Worm (Caenorhabditis elegans) whole organism, L3 larva: ENCODE measurements around the gene K09H11.11.
A peak's percentile ranks its signal among the peaks of the same experiment; 100 is the strongest.

ENCODE experiments used
- ZK546.5 ChIP-seq: sonication (generic microtip); optimal IDR thresholded peaks from 2 replicates; lab custom pipeline; 2017; ENCODE audit warnings: missing biosample characterization, missing genetic modification characterization
- ama-1 ChIP-seq: fragments of 150-350 bp; optimal IDR thresholded peaks from 2 replicates; lab custom pipeline; 2018
- ceh-16 ChIP-seq: sonication (generic microtip); optimal IDR thresholded peaks from 2 replicates; lab custom pipeline; 2017; ENCODE audit warnings: missing biosample characterization, missing genetic modification characterization
- ceh-28 ChIP-seq: fragments of 150-350 bp; optimal IDR thresholded peaks from 2 replicates; lab custom pipeline; 2014; ENCODE audit warnings: missing biosample characterization, missing genetic modification reagents, missing genetic modification characterization
- ceh-82 ChIP-seq: fragments of 150-350 bp; optimal IDR thresholded peaks from 2 replicates; lab custom pipeline; 2014; ENCODE audit warnings: missing biosample characterization, missing genetic modification characterization
- egl-27 ChIP-seq: sonication (generic microtip); optimal IDR thresholded peaks from 4 replicates; lab custom pipeline; 2017; ENCODE audit warnings: missing biosample characterization, missing genetic modification reagents, missing genetic modification characterization
- egl-5 ChIP-seq: fragments of 150-350 bp; optimal IDR thresholded peaks from 2 replicates; lab custom pipeline; 2017; ENCODE audit warnings: missing biosample characterization, missing genetic modification reagents, missing genetic modification characterization, inconsistent platforms
- elt-1 ChIP-seq: fragments of 150-350 bp; optimal IDR thresholded peaks from 2 replicates; lab custom pipeline; 2014; ENCODE audit warnings: missing biosample characterization, missing genetic modification characterization
- elt-2 ChIP-seq: sonication (generic microtip); optimal IDR thresholded peaks from 2 replicates; lab custom pipeline; 2016; ENCODE audit warnings: missing genetic modification reagents, mild to moderate bottlenecking, missing genetic modification characterization, missing compliant biosample characterization
- elt-3 ChIP-seq, 3 experiments: fragments of 150-350 bp in 1 of 3; sonication (generic microtip) in 2 of 3; optimal IDR thresholded peaks; 2 replicates in 2 of 3; 4 replicates in 1 of 3; lab custom pipeline; 2014 to 2017; ENCODE audit warnings: missing biosample characterization in 3 of 3, missing genetic modification characterization in 3 of 3
- fkh-10 ChIP-seq: sonication (generic microtip); optimal IDR thresholded peaks from 2 replicates; lab custom pipeline; 2017; ENCODE audit warnings: missing biosample characterization, missing genetic modification reagents, missing genetic modification characterization
- fkh-2 ChIP-seq: fragments of 150-350 bp; optimal IDR thresholded peaks from 2 replicates; lab custom pipeline; 2014; ENCODE audit warnings: missing biosample characterization, missing genetic modification reagents, missing genetic modification characterization
- hmg-11 ChIP-seq: sonication (generic microtip); optimal IDR thresholded peaks from 2 replicates; lab custom pipeline; 2016; ENCODE audit warnings: missing genetic modification characterization, missing compliant biosample characterization
- lin-15B ChIP-seq: fragments of 150-350 bp; optimal IDR thresholded peaks from 2 replicates; lab custom pipeline; 2014; ENCODE audit warnings: missing biosample characterization, missing genetic modification characterization
- lin-39 ChIP-seq: fragments of 150-350 bp; optimal IDR thresholded peaks from 2 replicates; lab custom pipeline; 2018; ENCODE audit warnings: missing biosample characterization, missing genetic modification reagents, missing genetic modification characterization
- mdl-1 ChIP-seq: fragments of 150-350 bp; optimal IDR thresholded peaks from 2 replicates; lab custom pipeline; 2014; ENCODE audit warnings: missing biosample characterization, missing genetic modification characterization
- nfya-1 ChIP-seq: sonication (generic microtip); optimal IDR thresholded peaks from 2 replicates; lab custom pipeline; 2017; ENCODE audit warnings: missing genetic modification characterization, mild to moderate bottlenecking, missing compliant biosample characterization, antibody characterized with exemption, moderate library complexity; ENCODE audit not compliant: insufficient read depth
- nhr-12 ChIP-seq: fragments of 150-350 bp; optimal IDR thresholded peaks from 2 replicates; lab custom pipeline; 2014; ENCODE audit warnings: missing biosample characterization, missing genetic modification characterization
- nhr-23 ChIP-seq: fragments of 150-350 bp; optimal IDR thresholded peaks from 2 replicates; lab custom pipeline; 2014; ENCODE audit warnings: missing biosample characterization, missing genetic modification reagents, missing genetic modification characterization
- nhr-25 ChIP-seq: sonication (generic microtip); optimal IDR thresholded peaks from 2 replicates; lab custom pipeline; 2017; ENCODE audit warnings: missing biosample characterization, missing genetic modification characterization
- nhr-28 ChIP-seq: fragments of 150-350 bp; optimal IDR thresholded peaks from 2 replicates; lab custom pipeline; 2014; ENCODE audit warnings: missing biosample characterization, missing genetic modification characterization
- nhr-43 ChIP-seq: sonication (generic microtip); optimal IDR thresholded peaks from 2 replicates; lab custom pipeline; 2016; ENCODE audit warnings: mild to moderate bottlenecking, missing genetic modification characterization, missing compliant biosample characterization; ENCODE audit not compliant: poor library complexity, severe bottlenecking
- nhr-76 ChIP-seq: fragments of 150-350 bp; sonication (generic microtip); optimal IDR thresholded peaks from 5 replicates; lab custom pipeline; 2014; ENCODE audit warnings: missing biosample characterization, missing genetic modification characterization
- nhr-77 ChIP-seq: fragments of 150-350 bp; optimal IDR thresholded peaks from 2 replicates; lab custom pipeline; 2014; ENCODE audit warnings: missing biosample characterization, missing genetic modification characterization
- pha-4 ChIP-seq: fragments of 150-350 bp; optimal IDR thresholded peaks from 2 replicates; lab custom pipeline; 2014; ENCODE audit warnings: missing biosample characterization, missing genetic modification reagents, missing genetic modification characterization
- pqm-1 ChIP-seq: fragments of 150-350 bp; optimal IDR thresholded peaks from 2 replicates; lab custom pipeline; 2017; ENCODE audit warnings: missing biosample characterization, missing genetic modification characterization, inconsistent platforms
- sea-2 ChIP-seq: fragments of 150-350 bp; sonication (generic microtip); optimal IDR thresholded peaks from 4 replicates; lab custom pipeline; 2014; ENCODE audit warnings: missing biosample characterization, missing genetic modification reagents, missing genetic modification characterization
- skn-1 ChIP-seq: fragments of 150-350 bp; optimal IDR thresholded peaks from 2 replicates; lab custom pipeline; 2014; ENCODE audit warnings: missing biosample characterization, missing genetic modification characterization
- snpc-4 ChIP-seq: fragments of 150-350 bp; optimal IDR thresholded peaks from 2 replicates; lab custom pipeline; 2014; ENCODE audit warnings: missing biosample characterization, missing genetic modification characterization
- tbx-2 ChIP-seq: sonication (generic microtip); optimal IDR thresholded peaks from 2 replicates; lab custom pipeline; 2016; ENCODE audit warnings: mild to moderate bottlenecking, missing genetic modification characterization, missing compliant biosample characterization
- unc-62 ChIP-seq: fragments of 150-350 bp; sonication (generic microtip); optimal IDR thresholded peaks from 4 replicates; lab custom pipeline; 2014; ENCODE audit warnings: missing biosample characterization, missing genetic modification reagents, missing genetic modification characterization
- ztf-11 ChIP-seq: fragments of 150-350 bp; optimal IDR thresholded peaks from 2 replicates; lab custom pipeline; 2014; ENCODE audit warnings: missing biosample characterization, missing genetic modification characterization

The K09H11.11 gene

ce11 chrV:5736068-5736467 lies 19.0 kb downstream of the K09H11.11 start, which contains the start of gene K09H11.6:
TSS of gene K09H11.6 (minus strand) at chrV:5736168.
- peak; percentile 4 for TF ChIP-seq nfya-1 (tag; lab: Kevin White, UChicago)
- TF ChIP-seq ztf-11 (tag; lab: Kevin White, UChicago): no peak

ce11 chrV:5730783-5731182 lies 24.3 kb downstream of the K09H11.11 start, which contains the start of gene K09H11.15:
TSS of gene K09H11.15 (minus strand) at chrV:5730883.
- TF ChIP-seq pqm-1 (no peak), ceh-28 (tag; lab: Kevin White, UChicago) (no peak), egl-5 (tag; lab: Kevin White, UChicago) (no peak), unc-62 (GFP tag; lab: Kevin White, UChicago) (no peak), lin-39 (tag; lab: Kevin White, UChicago) (no peak)
- TF ChIP-seq, all 47 proteins: peak for 0

ce11 chrV:5726463-5726862 lies 28.6 kb downstream of the K09H11.11 start, which contains the start of gene K09H11.4:
TSS of gene K09H11.4 (minus strand) at chrV:5726563.
- TF ChIP-seq fkh-10 (GFP tag; lab: Kevin White, UChicago): no peak

DNA sequence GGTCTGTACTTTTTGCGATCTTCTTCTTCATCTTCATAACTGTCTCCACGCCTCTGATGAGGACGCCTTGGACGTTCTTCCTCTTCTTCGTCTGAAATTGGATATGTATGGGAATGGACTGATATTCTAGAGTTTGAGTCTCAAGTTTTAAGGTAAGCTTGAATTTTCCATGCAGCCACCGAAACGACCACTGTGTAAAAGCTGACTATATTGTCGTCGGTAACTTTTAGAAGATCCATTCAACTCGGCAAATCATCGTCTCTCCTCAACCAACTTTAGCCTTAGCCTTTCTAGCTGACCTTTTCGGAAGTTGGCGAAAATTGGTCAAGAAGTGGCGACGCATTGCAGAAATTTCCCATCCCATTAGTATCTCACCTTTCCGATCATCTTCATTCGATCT lies 30.7 kb downstream of the K09H11.11 start:
- TF ChIP-seq nhr-23 (tag; lab: Kevin White, UChicago): no peak
- TF ChIP-seq nhr-77: no peak
- no peak for TF ChIP-seq mdl-1
- no peak for TF ChIP-seq elt-3 (tag; optimal IDR thresholded peaks at IDR 0.05; lab: Kevin White, UChicago)
- TF ChIP-seq skn-1 (tag; lab: Kevin White, UChicago): no peak

DNA sequence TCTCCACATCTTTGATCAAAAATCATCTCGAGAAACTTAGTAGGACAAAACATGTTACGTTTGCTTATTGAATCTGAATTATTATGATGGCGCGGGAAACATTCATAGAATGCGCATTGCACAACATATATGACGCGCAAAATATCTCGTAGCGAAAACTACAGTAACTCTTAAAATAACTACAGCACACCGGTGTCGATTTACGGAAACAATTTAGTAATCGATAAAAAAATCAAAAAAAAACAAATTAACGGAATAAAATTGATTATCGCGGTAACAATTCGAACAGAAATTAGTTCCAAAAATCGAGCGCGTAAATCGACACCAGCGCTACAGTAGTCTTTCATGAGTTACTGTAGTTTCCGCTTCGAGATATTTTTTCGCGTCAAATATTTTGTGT lies 33.0 kb downstream of the K09H11.11 start:
- TF ChIP-seq nhr-77 (no peak), ZK546.5 (tag; lab: Kevin White, UChicago) (no peak), pqm-1 (no peak), fkh-2 (tag; lab: Kevin White, UChicago) (no peak), nhr-12 (tag; lab: Kevin White, UChicago) (no peak), sea-2 (no peak), ceh-16 (tag; lab: Kevin White, UChicago) (no peak), hmg-11 (no peak), snpc-4 (tag; lab: Kevin White, UChicago) (no peak), nfya-1 (tag; lab: Kevin White, UChicago) (no peak), elt-3 (tag; optimal IDR thresholded peaks at IDR 0.05; lab: Kevin White, UChicago) (no peak), egl-27 (no peak), nhr-28 (tag; lab: Kevin White, UChicago) (no peak), nhr-43 (tag; lab: Kevin White, UChicago) (no peak), elt-1 (tag; lab: Kevin White, UChicago) (no peak), nhr-23 (tag; lab: Kevin White, UChicago) (no peak), ceh-82 (tag; lab: Kevin White, UChicago) (no peak), elt-2 (tag; lab: Kevin White, UChicago) (no peak)

DNA sequence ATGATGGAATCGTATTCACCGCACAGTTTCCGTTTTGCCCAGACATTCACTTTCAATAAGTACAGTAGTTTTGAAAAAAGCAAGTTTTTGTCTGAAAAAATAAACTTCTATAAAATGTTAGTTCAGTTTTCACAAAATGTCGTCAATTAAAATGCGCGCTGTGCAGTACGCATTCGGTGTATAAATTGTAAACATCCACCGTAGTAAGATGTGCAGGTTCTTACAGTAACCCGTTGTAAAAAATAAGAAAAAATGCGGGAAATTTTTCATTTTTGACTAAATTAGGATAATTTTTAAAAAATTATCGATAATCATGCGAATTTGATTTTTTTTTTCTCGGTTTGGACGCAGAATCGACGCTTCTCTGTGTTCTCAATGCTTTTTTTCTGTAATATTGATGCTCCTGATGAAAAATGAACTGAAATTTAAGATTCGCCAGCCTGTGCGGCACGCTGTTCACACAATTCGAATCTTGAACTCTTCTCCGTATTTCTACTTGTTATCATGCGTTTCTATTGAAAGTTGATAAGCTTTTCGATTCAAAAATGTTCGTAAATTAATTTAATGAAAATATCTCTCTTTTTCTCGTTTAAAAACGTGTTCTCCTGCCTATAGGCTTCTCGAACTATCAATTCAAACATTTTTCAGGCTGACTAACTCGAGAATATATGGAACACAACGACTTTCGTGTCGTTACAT lies 37.7 kb downstream of the K09H11.11 start, which contains the start of gene rga-3:
Gene rga-3, plus strand, starts transcription at position 649 of the 699 bp plus-strand sequence.
- no peak for TF ChIP-seq nhr-25 (tag; lab: Kevin White, UChicago)
- TF ChIP-seq tbx-2 (tag; lab: Kevin White, UChicago): no peak
- no peak for TF ChIP-seq nhr-12 (tag; lab: Kevin White, UChicago)
- TF ChIP-seq nhr-76 (tag; lab: Kevin White, UChicago): no peak
- no peak for TF ChIP-seq hmg-11
- TF ChIP-seq pha-4 (tag; lab: Kevin White, UChicago): no peak
- TF ChIP-seq mdl-1: no peak
- TF ChIP-seq nhr-23 (tag; lab: Kevin White, UChicago): no peak
- no peak for TF ChIP-seq ama-1
- no peak for TF ChIP-seq lin-15B
